Worm (Caenorhabditis elegans) whole organism, late embryonic: ENCODE measurements around the gene srd-50.

ENCODE experiments used
- C08G9.2 ChIP-seq: sonication (generic microtip); optimal IDR thresholded peaks from 2 replicates; lab custom pipeline; 2016; ENCODE audit warnings: mild to moderate bottlenecking, missing genetic modification characterization, moderate library complexity, missing compliant biosample characterization
- C38D4.7 ChIP-seq: fragments of 200-800 bp; sonication (Bioruptor generic); optimal IDR thresholded peaks from 2 replicates; lab custom pipeline; 2018; ENCODE audit warnings: mild to moderate bottlenecking, missing genetic modification characterization, moderate library complexity, missing compliant biosample characterization
- F13H6.1 ChIP-seq: sonication (generic microtip); optimal IDR thresholded peaks from 2 replicates; lab custom pipeline; 2016; ENCODE audit warnings: missing genetic modification characterization, missing compliant biosample characterization
- K09A11.1 ChIP-seq: sonication (generic microtip); optimal IDR thresholded peaks from 2 replicates; lab custom pipeline; 2017; ENCODE audit warnings: antibody characterized with exemption, mild to moderate bottlenecking, missing genetic modification characterization, missing compliant biosample characterization; ENCODE audit not compliant: insufficient read depth
- T23F11.4 ChIP-seq: fragments of 200-800 bp; sonication (Bioruptor generic); optimal IDR thresholded peaks from 2 replicates; lab custom pipeline; 2018; ENCODE audit warnings: mild to moderate bottlenecking, missing genetic modification characterization, missing compliant biosample characterization
- Y22D7AL.16 ChIP-seq: sonication (generic microtip); optimal IDR thresholded peaks from 2 replicates; lab custom pipeline; 2016; ENCODE audit warnings: missing genetic modification characterization, missing compliant biosample characterization
- ahr-1 ChIP-seq: sonication (generic microtip); optimal IDR thresholded peaks from 2 replicates; lab custom pipeline; 2016; ENCODE audit warnings: missing genetic modification characterization, missing compliant biosample characterization
- ama-1 ChIP-seq: fragments of 150-350 bp; optimal IDR thresholded peaks from 2 replicates; lab custom pipeline; 2014
- ceh-14 ChIP-seq: sonication (generic microtip); optimal IDR thresholded peaks from 2 replicates; lab custom pipeline; 2016; ENCODE audit warnings: missing genotype, missing genetic modification characterization, missing compliant biosample characterization
- ceh-18 ChIP-seq: sonication (generic microtip); optimal IDR thresholded peaks from 2 replicates; lab custom pipeline; 2016; ENCODE audit warnings: missing genetic modification characterization, missing compliant biosample characterization
- ceh-2 ChIP-seq: sonication (generic microtip); optimal IDR thresholded peaks from 2 replicates; lab custom pipeline; 2016; ENCODE audit warnings: missing genotype, missing genetic modification characterization, missing compliant biosample characterization
- ceh-22 ChIP-seq: sonication (generic microtip); optimal IDR thresholded peaks from 2 replicates; lab custom pipeline; 2017; ENCODE audit warnings: missing biosample characterization, missing genetic modification characterization
- ceh-24 ChIP-seq: sonication (generic microtip); optimal IDR thresholded peaks from 2 replicates; lab custom pipeline; 2016; ENCODE audit warnings: mild to moderate bottlenecking, missing genetic modification characterization, missing compliant biosample characterization
- ceh-31 ChIP-seq: sonication (generic microtip); optimal IDR thresholded peaks from 2 replicates; lab custom pipeline; 2016; ENCODE audit warnings: missing genetic modification characterization, missing compliant biosample characterization
- ceh-34 ChIP-seq: sonication (generic microtip); optimal IDR thresholded peaks from 2 replicates; lab custom pipeline; 2016; ENCODE audit warnings: mild to moderate bottlenecking, missing genetic modification characterization, missing compliant biosample characterization
- ceh-45 ChIP-seq: fragments of 200-800 bp; sonication (Bioruptor generic); IDR thresholded peaks from 2 replicates; pipeline ENCODE4 v1.3.6; 2022; ENCODE audit warnings: missing genetic modification reagents, missing genetic modification characterization, missing compliant biosample characterization
- ceh-48 ChIP-seq: sonication (generic microtip); optimal IDR thresholded peaks from 2 replicates; lab custom pipeline; 2016; ENCODE audit warnings: missing genetic modification characterization, inconsistent platforms, missing compliant biosample characterization
- che-1 ChIP-seq: sonication (generic microtip); optimal IDR thresholded peaks from 2 replicates; lab custom pipeline; 2016; ENCODE audit warnings: mild to moderate bottlenecking, missing genetic modification characterization, missing compliant biosample characterization
- dmd-4 ChIP-seq: sonication (generic microtip); optimal IDR thresholded peaks from 2 replicates; lab custom pipeline; 2016; ENCODE audit warnings: borderline replicate concordance, missing genetic modification characterization, missing compliant biosample characterization
- dve-1 ChIP-seq: sonication (generic microtip); optimal IDR thresholded peaks from 2 replicates; lab custom pipeline; 2017; ENCODE audit warnings: antibody characterized with exemption, mild to moderate bottlenecking, missing genetic modification characterization, missing compliant biosample characterization
- elt-2 ChIP-seq: sonication (generic microtip); optimal IDR thresholded peaks from 2 replicates; lab custom pipeline; 2016; ENCODE audit warnings: missing genetic modification reagents, missing genetic modification characterization, missing compliant biosample characterization
- eyg-1 ChIP-seq: sonication (generic microtip); optimal IDR thresholded peaks from 2 replicates; lab custom pipeline; 2016; ENCODE audit warnings: missing genotype, missing genetic modification characterization, missing compliant biosample characterization
- fax-1 ChIP-seq: sonication (generic microtip); optimal IDR thresholded peaks from 2 replicates; lab custom pipeline; 2016; ENCODE audit warnings: missing genotype, missing genetic modification characterization, missing compliant biosample characterization
- fkh-10 ChIP-seq: fragments of 150-350 bp; optimal IDR thresholded peaks from 2 replicates; lab custom pipeline; 2014; ENCODE audit warnings: missing biosample characterization, missing genetic modification reagents, missing genetic modification characterization
- fkh-6 ChIP-seq: sonication (generic microtip); optimal IDR thresholded peaks from 2 replicates; lab custom pipeline; 2016; ENCODE audit warnings: missing genetic modification characterization, missing compliant biosample characterization
- gmeb-2 ChIP-seq: sonication (generic microtip); optimal IDR thresholded peaks from 2 replicates; lab custom pipeline; 2016; ENCODE audit warnings: missing genetic modification characterization, inconsistent platforms, missing compliant biosample characterization
- hlh-13 ChIP-seq: fragments of 200-800 bp; sonication (Bioruptor generic); optimal IDR thresholded peaks from 2 replicates; lab custom pipeline; 2018; ENCODE audit warnings: mild to moderate bottlenecking, missing genetic modification characterization, missing compliant biosample characterization
- hlh-15 ChIP-seq: sonication (generic microtip); optimal IDR thresholded peaks from 2 replicates; lab custom pipeline; 2016; ENCODE audit warnings: missing genetic modification characterization, missing compliant biosample characterization
- hlh-30 ChIP-seq: sonication (generic microtip); optimal IDR thresholded peaks from 2 replicates; lab custom pipeline; 2017; ENCODE audit warnings: antibody characterized with exemption, missing genetic modification characterization, missing compliant biosample characterization; ENCODE audit not compliant: insufficient read depth
- hlh-6 ChIP-seq: sonication (generic microtip); optimal IDR thresholded peaks from 2 replicates; lab custom pipeline; 2016; ENCODE audit warnings: missing genotype, missing genetic modification characterization, missing compliant biosample characterization
- lim-6 ChIP-seq: sonication (generic microtip); optimal IDR thresholded peaks from 2 replicates; lab custom pipeline; 2016; ENCODE audit warnings: missing genetic modification characterization, missing compliant biosample characterization
- lin-11 ChIP-seq: fragments of 200-800 bp; sonication (Bioruptor generic); optimal IDR thresholded peaks from 2 replicates; lab custom pipeline; 2018; ENCODE audit warnings: mild to moderate bottlenecking, missing genetic modification characterization, missing compliant biosample characterization
- madf-2 ChIP-seq: sonication (generic microtip); optimal IDR thresholded peaks from 2 replicates; lab custom pipeline; 2017; ENCODE audit warnings: missing genetic modification characterization, missing compliant biosample characterization
- mec-3 ChIP-seq: sonication (generic microtip); optimal IDR thresholded peaks from 2 replicates; lab custom pipeline; 2016; ENCODE audit warnings: borderline replicate concordance, missing genetic modification characterization, missing compliant biosample characterization
- nfya-1 ChIP-seq: sonication (generic microtip); optimal IDR thresholded peaks from 2 replicates; lab custom pipeline; 2017; ENCODE audit warnings: missing genetic modification characterization, mild to moderate bottlenecking, missing compliant biosample characterization, antibody characterized with exemption, moderate library complexity
- nhr-11 ChIP-seq: fragments of 150-350 bp; optimal IDR thresholded peaks from 2 replicates; lab custom pipeline; 2014; ENCODE audit warnings: missing biosample characterization, missing genetic modification characterization
- nhr-232 ChIP-seq: sonication (generic microtip); optimal IDR thresholded peaks from 2 replicates; lab custom pipeline; 2016; ENCODE audit warnings: missing genetic modification characterization, missing compliant biosample characterization
- npax-4 ChIP-seq: sonication (generic microtip); optimal IDR thresholded peaks from 2 replicates; lab custom pipeline; 2016; ENCODE audit warnings: missing genetic modification characterization, missing compliant biosample characterization
- odd-2 ChIP-seq: sonication (generic microtip); optimal IDR thresholded peaks from 2 replicates; lab custom pipeline; 2017; ENCODE audit warnings: antibody characterized with exemption, mild to moderate bottlenecking, missing genetic modification characterization, missing compliant biosample characterization
- pat-9 ChIP-seq: fragments of 200-800 bp; sonication (Bioruptor generic); optimal IDR thresholded peaks from 2 replicates; lab custom pipeline; 2018; ENCODE audit warnings: mild to moderate bottlenecking, missing genetic modification characterization, moderate library complexity, missing compliant biosample characterization
- pax-1 ChIP-seq: fragments of 150-350 bp; optimal IDR thresholded peaks from 2 replicates; lab custom pipeline; 2014; ENCODE audit warnings: missing biosample characterization, missing genetic modification characterization
- pha-2 ChIP-seq: sonication (generic microtip); optimal IDR thresholded peaks from 2 replicates; lab custom pipeline; 2017; ENCODE audit warnings: mild to moderate bottlenecking, missing genetic modification characterization, missing compliant biosample characterization
- pqm-1 ChIP-seq: sonication (generic microtip); optimal IDR thresholded peaks from 2 replicates; lab custom pipeline; 2016; ENCODE audit warnings: missing genetic modification characterization, missing compliant biosample characterization
- pros-1 ChIP-seq: fragments of 150-350 bp; optimal IDR thresholded peaks from 2 replicates; lab custom pipeline; 2014; ENCODE audit warnings: missing biosample characterization, missing genetic modification reagents, missing genetic modification characterization
- rnt-1 ChIP-seq: sonication (generic microtip); optimal IDR thresholded peaks from 2 replicates; lab custom pipeline; 2016; ENCODE audit warnings: missing genetic modification characterization, missing compliant biosample characterization
- sdc-2 ChIP-seq: sonication (generic microtip); optimal IDR thresholded peaks from 2 replicates; lab custom pipeline; 2016; ENCODE audit warnings: missing genotype, missing genetic modification characterization, missing compliant biosample characterization
- sox-2 ChIP-seq: fragments of 200-800 bp; sonication (Bioruptor generic); IDR thresholded peaks from 2 replicates; pipeline ENCODE4 v1.3.6; 2022; ENCODE audit warnings: missing genetic modification reagents, missing genetic modification characterization, missing compliant biosample characterization
- syd-9 ChIP-seq: sonication (generic microtip); optimal IDR thresholded peaks from 2 replicates; lab custom pipeline; 2016; ENCODE audit warnings: mild to moderate bottlenecking, missing genetic modification characterization, moderate library complexity, missing compliant biosample characterization
- tbx-2 ChIP-seq: sonication (generic microtip); optimal IDR thresholded peaks from 2 replicates; lab custom pipeline; 2016; ENCODE audit warnings: missing genetic modification characterization, missing compliant biosample characterization
- tbx-7 ChIP-seq: sonication (generic microtip); optimal IDR thresholded peaks from 2 replicates; lab custom pipeline; 2016; ENCODE audit warnings: missing genotype, missing genetic modification characterization, missing compliant biosample characterization
- unc-42 ChIP-seq: sonication (generic microtip); optimal IDR thresholded peaks from 2 replicates; lab custom pipeline; 2016; ENCODE audit warnings: missing genotype, missing genetic modification characterization, missing compliant biosample characterization
- unc-55 ChIP-seq: sonication (generic microtip); optimal IDR thresholded peaks from 2 replicates; lab custom pipeline; 2017; ENCODE audit warnings: missing biosample characterization, missing genetic modification reagents, missing genetic modification characterization
- zip-5 ChIP-seq: sonication (generic microtip); optimal IDR thresholded peaks from 2 replicates; lab custom pipeline; 2016; ENCODE audit warnings: missing genetic modification characterization, missing compliant biosample characterization
- ztf-16 ChIP-seq: sonication (generic microtip); optimal IDR thresholded peaks from 2 replicates; lab custom pipeline; 2017; ENCODE audit warnings: missing genetic modification characterization, missing compliant biosample characterization

Gene srd-50

ce11 chrX:13511796-13512195 is 30.2 kb upstream of the srd-50 start:
- TF ChIP-seq ceh-48 (tag; lab: Kevin White, UChicago) (peak; percentile 48), ceh-24 (peak; percentile 55), nhr-232 (tag; lab: Kevin White, UChicago) (peak; percentile 70), dmd-4 (tag; lab: Kevin White, UChicago) (no peak), ceh-2 (peak; percentile 42), che-1 (tag; lab: Kevin White, UChicago) (peak; percentile 76), ama-1 (no peak), C08G9.2 (tag; lab: Kevin White, UChicago) (peak; percentile 67), nfya-1 (tag; lab: Kevin White, UChicago) (peak; percentile 63), tbx-7 (tag; lab: Kevin White, UChicago) (peak; percentile 4), hlh-6 (peak; percentile 78), dve-1 (tag; lab: Kevin White, UChicago) (peak; percentile 24), nhr-11 (tag; lab: Kevin White, UChicago) (no peak), T23F11.4 (GFP tag; lab: Kevin White, UChicago) (peak; percentile 77), eyg-1 (tag; lab: Kevin White, UChicago) (peak; percentile 44), C38D4.7 (GFP tag; lab: Kevin White, UChicago) (peak; percentile 79), ceh-22 (tag; lab: Kevin White, UChicago) (no peak), rnt-1 (peak; percentile 57), Y22D7AL.16 (tag; lab: Kevin White, UChicago) (peak; percentile 57), unc-42 (peak; percentile 24), fkh-10 (GFP tag; lab: Kevin White, UChicago) (no peak), ceh-45 (GFP tag; lab: Robert Waterston, UW) (peak; percentile 60; the same call in 1 of the 2 replicates), fax-1 (tag; lab: Kevin White, UChicago) (peak; percentile 29), pros-1 (tag; lab: Kevin White, UChicago) (no peak), F13H6.1 (tag; lab: Kevin White, UChicago) (peak; percentile 52), ztf-16 (tag; lab: Kevin White, UChicago) (peak; percentile 74), hlh-30 (tag; lab: Kevin White, UChicago) (peak; percentile 41), ceh-31 (tag; lab: Kevin White, UChicago) (peak; percentile 23), syd-9 (tag; lab: Kevin White, UChicago) (peak; percentile 60), hlh-13 (GFP tag; lab: Kevin White, UChicago) (peak; percentile 42), elt-2 (tag; lab: Kevin White, UChicago) (peak; percentile 78), ceh-14 (tag; lab: Kevin White, UChicago) (peak; percentile 68), ceh-18 (tag; lab: Kevin White, UChicago) (peak; percentile 27), npax-4 (tag; lab: Kevin White, UChicago) (peak; percentile 67), sox-2 (peak; percentile 78), mec-3 (tag; lab: Kevin White, UChicago) (no peak), gmeb-2 (peak; percentile 79), pha-2 (tag; lab: Kevin White, UChicago) (peak; percentile 23), odd-2 (tag; lab: Kevin White, UChicago) (peak; percentile 56), zip-5 (tag; lab: Kevin White, UChicago) (peak; percentile 30), pqm-1 (no peak), pat-9 (peak; percentile 64), fkh-6 (tag; lab: Kevin White, UChicago) (peak; percentile 77), hlh-15 (tag; lab: Kevin White, UChicago) (peak; percentile 46), pax-1 (no peak), K09A11.1 (tag; lab: Kevin White, UChicago) (peak; percentile 46), ahr-1 (tag; lab: Kevin White, UChicago) (peak; percentile 54), madf-2 (peak; percentile 72), sdc-2 (peak; percentile 94), ceh-34 (tag; lab: Kevin White, UChicago) (peak; percentile 23), tbx-2 (tag; lab: Kevin White, UChicago) (peak; percentile 70), unc-55 (GFP tag; lab: Kevin White, UChicago) (no peak), lim-6 (tag; lab: Kevin White, UChicago) (no peak), lin-11 (tag; lab: Kevin White, UChicago) (peak; percentile 64)
